Worm (Caenorhabditis elegans) whole organism, young adult: ENCODE data around the gene Y38C1BA.4.

Experiments used
- attf-6 ChIP-seq: fragments of 200-800 bp; sonication (Bioruptor generic); IDR thresholded peaks from 2 replicates; pipeline ENCODE4 v1.3.6; 2022; ENCODE audit warnings: missing genetic modification reagents, missing genetic modification characterization, missing compliant biosample characterization
- ceh-91 ChIP-seq: fragments of 200-800 bp; sonication (Bioruptor generic); IDR thresholded peaks from 2 replicates; pipeline ENCODE4 v1.3.6; 2022; ENCODE audit warnings: missing genetic modification reagents, missing genetic modification characterization, missing compliant biosample characterization
- gei-17 ChIP-seq: fragments of 200-800 bp; sonication (Bioruptor generic); optimal IDR thresholded peaks from 2 replicates; lab custom pipeline; 2018; ENCODE audit warnings: mild to moderate bottlenecking, missing genetic modification characterization, missing compliant biosample characterization
- rpc-1 ChIP-seq, 2 experiments: fragments of 150-350 bp in 1 of 2; sonication (generic microtip) in 1 of 2; optimal IDR thresholded peaks; 2 replicates each; lab custom pipeline; 2014 to 2018; ENCODE audit warnings: missing biosample characterization in 1 of 2, missing genetic modification characterization in 1 of 2, missing genetic modification reagents in 1 of 2, missing genotype in 1 of 2
- snpc-4 ChIP-seq, 5 experiments: fragments of 150-350 bp in 1 of 5; sonication (generic microtip) in 4 of 5; optimal IDR thresholded peaks; 2 replicates each; lab custom pipeline; 2014 to 2018; ENCODE audit warnings: missing genetic modification characterization in 5 of 5, missing biosample characterization in 3 of 5, antibody characterized with exemption in 2 of 5, mild to moderate bottlenecking in 2 of 5, missing compliant biosample characterization in 2 of 5, missing genotype in 2 of 5, moderate library complexity in 2 of 5, missing genetic modification reagents in 1 of 5

DNA sequence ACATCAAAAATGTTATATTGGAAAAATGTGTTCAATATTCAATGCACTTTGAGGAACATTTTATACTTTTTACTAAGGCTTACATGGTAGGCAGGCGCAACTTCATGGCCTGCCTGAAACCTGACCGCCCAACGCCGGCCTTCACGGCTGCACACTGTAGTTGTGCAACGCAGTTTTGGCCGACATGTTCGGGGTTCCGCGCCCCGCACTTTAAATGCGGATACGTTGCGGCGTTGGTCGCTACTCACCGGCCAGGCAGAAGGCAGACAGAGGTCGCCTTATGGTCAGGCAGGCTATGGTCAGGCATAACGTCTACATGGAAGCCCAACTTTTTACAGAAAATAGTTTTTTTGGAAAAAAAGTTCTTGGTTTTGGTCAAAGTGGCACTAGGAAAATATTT is 31.0 kb upstream of the Y38C1BA.4 start:
- TF ChIP-seq rpc-1 (optimal IDR thresholded peaks at IDR 0.05; lab: Kevin White, UChicago) (no peak), rpc-1 (tag; optimal IDR thresholded peaks at IDR 0.05; lab: Kevin White, UChicago) (no peak), ceh-91 (no peak), attf-6 (GFP tag; lab: Robert Waterston, UW) (no peak), gei-17 (GFP tag; lab: Kevin White, UChicago) (no peak), snpc-4 (GFP tag; optimal IDR thresholded peaks at IDR 0.05; lab: Kevin White, UChicago) (no peak), snpc-4 (tag; optimal IDR thresholded peaks at IDR 0.05; lab: Kevin White, UChicago) (no peak)
